Fruit fly (Drosophila melanogaster): ENCODE data around the gene CG33673.

DNA sequence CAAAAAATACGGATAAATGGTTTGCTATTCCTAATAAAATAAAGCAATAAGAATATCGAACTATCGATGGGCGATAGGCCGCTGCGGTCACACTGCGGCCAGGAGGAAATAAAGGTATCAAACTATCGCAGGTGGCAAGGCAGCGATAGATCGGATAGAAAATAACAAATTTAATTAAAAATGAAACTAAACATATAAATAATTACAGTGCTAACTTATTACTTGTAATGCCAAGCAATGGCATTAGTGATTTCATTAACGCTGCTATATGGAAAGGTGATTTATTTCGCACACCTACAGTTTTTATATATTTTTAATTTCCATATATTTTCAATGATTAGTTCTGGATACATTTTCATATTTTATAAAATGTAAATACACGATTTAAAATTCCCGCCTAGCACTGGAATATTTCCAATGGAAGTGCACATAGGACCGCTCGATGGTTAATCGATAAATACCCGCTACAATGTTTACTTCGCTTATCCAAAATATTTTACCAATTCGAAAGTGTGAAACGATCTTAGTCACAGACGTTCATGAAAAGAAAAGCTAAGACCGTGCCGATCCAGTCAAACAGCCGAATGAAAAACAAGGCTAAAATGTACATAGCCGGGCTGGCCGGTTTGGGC, 34.3 kb upstream of the CG33673 start, which contains the start of the genes CG15356 and CG15362:
- no peak for TF ChIP-seq usp (GFP tag; optimal IDR thresholded peaks at IDR 0.05)
- TF ChIP-seq fru (GFP tag; optimal IDR thresholded peaks at IDR 0.05), result peak; percentile 13
- TF ChIP-seq tai (GFP tag; optimal IDR thresholded peaks at IDR 0.05), result no peak
